Fruit fly (Drosophila melanogaster): ENCODE data around the gene Srrm1.

The Srrm1 gene

DNA sequence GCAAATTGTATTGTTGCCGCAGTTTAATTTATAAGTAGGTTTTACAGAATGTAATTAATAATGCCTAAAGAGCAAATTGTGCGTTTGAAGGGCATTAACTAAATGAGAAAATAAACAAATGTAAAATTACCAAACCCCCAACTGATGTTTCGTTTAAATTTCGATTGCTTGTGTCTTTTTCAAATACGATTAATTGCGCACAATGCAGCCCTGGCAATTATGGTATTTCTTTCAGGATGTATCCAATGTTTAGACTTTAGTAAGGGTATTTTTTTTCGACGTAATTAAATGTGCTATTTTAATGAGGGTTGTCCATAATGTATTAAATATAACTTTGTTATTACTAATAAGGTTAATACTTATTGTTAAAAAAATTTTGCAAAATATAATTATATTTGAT is 4.2 kb downstream of the Srrm1 start (continued):
- TF ChIP-seq nerfin-2 (GFP tag; IDR thresholded peaks at IDR 0.05; ENCODE audit: partially characterized antibody): no peak
- TF ChIP-seq MBD-R2 (GFP tag; IDR thresholded peaks at IDR 0.05): no peak
- no peak for TF ChIP-seq crc (GFP tag; optimal IDR thresholded peaks at IDR 0.05)
- TF ChIP-seq Dfd (GFP tag; optimal IDR thresholded peaks at IDR 0.05): no peak
- TF ChIP-seq abd-A (tag; optimal IDR thresholded peaks at IDR 0.05): peak; percentile 47
- TF ChIP-seq sim (GFP tag; IDR thresholded peaks at IDR 0.05): no peak
- TF ChIP-seq B-H1 (GFP tag; IDR thresholded peaks at IDR 0.05): no peak
- TF ChIP-seq CG17802 (tag; optimal IDR thresholded peaks at IDR 0.05): peak; percentile 36
- TF ChIP-seq repo (GFP tag; optimal IDR thresholded peaks at IDR 0.05): no peak
- TF ChIP-seq nerfin-1 (tag; optimal IDR thresholded peaks at IDR 0.05): peak; percentile 27
- TF ChIP-seq Ptx1 (GFP tag; IDR thresholded peaks at IDR 0.05): no peak
- no peak for TF ChIP-seq CG10462 (GFP tag; optimal IDR thresholded peaks at IDR 0.05)
- no peak for TF ChIP-seq BtbVII (GFP tag; optimal IDR thresholded peaks at IDR 0.05)
- peak; percentile 93 for TF ChIP-seq E2f2 (GFP tag; IDR thresholded peaks at IDR 0.05)
- no peak for TF ChIP-seq CG10565 (GFP tag; optimal IDR thresholded peaks at IDR 0.05)
- TF ChIP-seq sqz (GFP tag; optimal IDR thresholded peaks at IDR 0.05): no peak
- TF ChIP-seq CG11456 (GFP tag; IDR thresholded peaks at IDR 0.05): no peak
- TF ChIP-seq CG2120 (GFP tag; optimal IDR thresholded peaks at IDR 0.05): no peak
- TF ChIP-seq D19B (GFP tag; optimal IDR thresholded peaks at IDR 0.05): no peak
- TF ChIP-seq Kr (GFP tag; optimal IDR thresholded peaks at IDR 0.05): no peak
- no peak for TF ChIP-seq ase (GFP tag; IDR thresholded peaks at IDR 0.05)
- no peak for TF ChIP-seq ken (GFP tag; IDR thresholded peaks at IDR 0.05)
- no peak for TF ChIP-seq schlank (tag; optimal IDR thresholded peaks at IDR 0.05)
- no peak for TF ChIP-seq jing (GFP tag; optimal IDR thresholded peaks at IDR 0.05)
- TF ChIP-seq fd96Cb (tag; optimal IDR thresholded peaks at IDR 0.05): no peak
- TF ChIP-seq nom (GFP tag; optimal IDR thresholded peaks at IDR 0.05): no peak
- TF ChIP-seq bsh (GFP tag; optimal IDR thresholded peaks at IDR 0.05): no peak
- no peak for TF ChIP-seq Tbp (GFP tag; optimal IDR thresholded peaks at IDR 0.05)
- peak; percentile 94 for TF ChIP-seq wek (GFP tag; optimal IDR thresholded peaks at IDR 0.05)
- peak; percentile 8 for TF ChIP-seq BEAF-32 (GFP tag; optimal IDR thresholded peaks at IDR 0.05)
- no peak for TF ChIP-seq emc (GFP tag; optimal IDR thresholded peaks at IDR 0.05)
- no peak for TF ChIP-seq inv (GFP tag; IDR thresholded peaks at IDR 0.05; ENCODE audit: partially characterized antibody)
- TF ChIP-seq Ravus (GFP tag; IDR thresholded peaks at IDR 0.05): no peak
- TF ChIP-seq Dref (GFP tag; IDR thresholded peaks at IDR 0.05): peak; percentile 76

DNA sequence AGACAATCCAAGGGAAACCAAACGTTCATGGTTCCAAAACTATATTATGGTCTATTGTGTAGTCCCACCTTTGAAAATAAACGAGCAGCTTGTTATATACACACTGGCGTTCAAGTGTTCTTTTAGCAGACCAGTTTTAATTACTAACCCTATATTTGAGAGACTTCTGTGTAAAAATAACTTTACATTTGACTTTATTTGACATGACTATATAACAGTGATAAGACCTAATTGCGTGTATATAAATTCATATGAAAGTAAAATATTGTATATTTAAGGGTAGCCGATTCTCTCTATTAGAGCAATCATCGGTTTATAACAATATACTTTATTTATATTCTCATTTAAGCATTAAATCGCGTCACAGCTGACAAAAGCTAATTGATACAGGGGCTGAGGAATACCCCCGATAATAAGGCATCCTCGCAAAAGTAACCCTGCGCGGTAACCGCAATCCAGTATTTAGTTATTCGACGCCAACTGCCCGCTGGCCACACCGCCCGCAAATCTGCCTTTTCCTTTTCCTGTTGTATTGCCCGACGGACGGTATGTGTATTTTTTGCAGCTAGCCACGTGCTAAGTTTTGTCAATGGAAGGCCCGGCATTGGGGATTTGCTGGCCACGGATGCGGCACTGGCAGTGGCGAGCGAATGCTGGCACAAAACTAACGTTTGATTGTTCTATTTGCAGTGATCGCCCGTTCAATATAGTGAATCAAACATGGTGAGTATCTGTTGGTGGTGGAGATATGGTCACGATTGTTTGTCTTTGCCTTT is 4.9 kb downstream of the Srrm1 start, which contains the start of gene RpS4:
Gene RpS4, plus strand, starts transcription at position 465 of the 776 bp plus-strand sequence.
- TF ChIP-seq crc (GFP tag; optimal IDR thresholded peaks at IDR 0.05): peak; percentile 72
- peak; percentile 65 for TF ChIP-seq CG6689 (GFP tag; IDR thresholded peaks at IDR 0.05)
- peak; percentile 86 for TF ChIP-seq CG5245 (GFP tag; optimal IDR thresholded peaks at IDR 0.05)
- TF ChIP-seq Opbp (GFP tag; IDR thresholded peaks at IDR 0.05; ENCODE audit: partially characterized antibody): peak; percentile 29; the same call in 2 of the 3 replicates
- TF ChIP-seq pzg (GFP tag; optimal IDR thresholded peaks at IDR 0.05): peak; percentile 95
- TF ChIP-seq Elba2 (GFP tag; optimal IDR thresholded peaks at IDR 0.05): peak; percentile 38
- peak; percentile 68 for TF ChIP-seq Nf-YB (GFP tag; optimal IDR thresholded peaks at IDR 0.05)
- peak; percentile 81 for TF ChIP-seq seq (GFP tag; IDR thresholded peaks at IDR 0.05)
- peak; percentile 96 for TF ChIP-seq Meics (GFP tag; optimal IDR thresholded peaks at IDR 0.05)
- peak; percentile 72; the same call in 1 of the 2 replicates for TF ChIP-seq CG43689 (GFP tag; IDR thresholded peaks at IDR 0.05)
- peak; percentile 89 for TF ChIP-seq CG1529 (GFP tag; optimal IDR thresholded peaks at IDR 0.05)
- TF ChIP-seq wdn (GFP tag; IDR thresholded peaks at IDR 0.05): peak; percentile 77
- peak; percentile 79 for TF ChIP-seq HLH3B (GFP tag; IDR thresholded peaks at IDR 0.05)
- TF ChIP-seq CG17385 (GFP tag; optimal IDR thresholded peaks at IDR 0.05): peak; percentile 92
- peak; percentile 62; the same call in 1 of the 2 replicates for TF ChIP-seq gt (GFP tag; IDR thresholded peaks at IDR 0.05)
- TF ChIP-seq CG7987 (GFP tag; optimal IDR thresholded peaks at IDR 0.05): peak; percentile 99
- peak; percentile 91 for TF ChIP-seq vvl (GFP tag; IDR thresholded peaks at IDR 0.05)
- peak; percentile 96 for TF ChIP-seq CG18619 (GFP tag; optimal IDR thresholded peaks at IDR 0.05)
